Fruit fly (Drosophila melanogaster): ENCODE data around the gene Nubp1.

dm6 chr2L:16743055-16743805 is 10.9 kb downstream of the Nubp1 start, which contains the start of the genes LSm7 and BuGZ:
- TF ChIP-seq EcR (GFP tag; optimal IDR thresholded peaks at IDR 0.05) (no peak), CG8478 (optimal IDR thresholded peaks at IDR 0.05) (no peak), psq (optimal IDR thresholded peaks at IDR 0.05) (no peak), usp (GFP tag; optimal IDR thresholded peaks at IDR 0.05) (no peak), pan (optimal IDR thresholded peaks at IDR 0.05) (no peak), Dll (optimal IDR thresholded peaks at IDR 0.05) (no peak)
